Fruit fly (Drosophila melanogaster) whole organism, embryonic: ENCODE measurements around the gene CG42726.

Experiments used
- CG10267 ChIP-seq: fragments of 200-800 bp; sonication (Bioruptor generic); optimal IDR thresholded peaks from 2 replicates; lab custom pipeline; 2018; ENCODE audit warnings: missing biosample characterization, mild to moderate bottlenecking, missing genetic modification characterization, moderate library complexity
- CG11723 ChIP-seq: fragments of 200-800 bp; sonication (Bioruptor generic); optimal IDR thresholded peaks from 2 replicates; lab custom pipeline; 2017; ENCODE audit warnings: missing biosample characterization, mild to moderate bottlenecking, missing genetic modification characterization
- CG12219 ChIP-seq: fragments of 200-800 bp; sonication (Bioruptor generic); optimal IDR thresholded peaks from 3 replicates; lab custom pipeline; 2018; ENCODE audit warnings: missing biosample characterization, mild to moderate bottlenecking, missing genetic modification characterization
- CG12942 ChIP-seq: fragments of 200-800 bp; sonication (Bioruptor generic); optimal IDR thresholded peaks from 3 replicates; lab custom pipeline; 2016; ENCODE audit warnings: missing biosample characterization, missing genetic modification characterization
- CG15479 ChIP-seq: fragments of 200-800 bp; sonication (Bioruptor generic); optimal IDR thresholded peaks from 3 replicates; lab custom pipeline; 2019; ENCODE audit warnings: missing biosample characterization, mild to moderate bottlenecking, missing genetic modification characterization, moderate library complexity
- CG16779 ChIP-seq: fragments of 200-800 bp; sonication (Bioruptor generic); IDR thresholded peaks from 2 replicates; pipeline ENCODE4 v1.3.6; 2022; ENCODE audit warnings: missing biosample characterization, missing genetic modification characterization
- CG17186 ChIP-seq: fragments of 200-800 bp; sonication (Bioruptor generic); optimal IDR thresholded peaks from 3 replicates; lab custom pipeline; 2017; ENCODE audit warnings: missing biosample characterization, missing genetic modification reagents, missing genetic modification characterization
- CG17359 ChIP-seq: fragments of 200-800 bp; sonication (Bioruptor generic); optimal IDR thresholded peaks from 3 replicates; lab custom pipeline; 2018; ENCODE audit warnings: missing biosample characterization, mild to moderate bottlenecking, missing genetic modification characterization, moderate library complexity
- CG18262 ChIP-seq: fragments of 200-800 bp; optimal IDR thresholded peaks from 3 replicates; lab custom pipeline; 2019; ENCODE audit warnings: missing biosample characterization, mild to moderate bottlenecking, missing genetic modification characterization, moderate library complexity
- CG18764 ChIP-seq: fragments of 200-800 bp; sonication (Bioruptor generic); optimal IDR thresholded peaks from 3 replicates; lab custom pipeline; 2016; ENCODE audit warnings: missing biosample characterization, missing genetic modification characterization
- CG2678 ChIP-seq: fragments of 200-800 bp; sonication (Bioruptor generic); optimal IDR thresholded peaks from 3 replicates; lab custom pipeline; 2019; ENCODE audit warnings: missing biosample characterization, mild to moderate bottlenecking, missing genetic modification characterization, moderate library complexity
- CG3163 ChIP-seq: fragments of 200-800 bp; sonication (Bioruptor generic); optimal IDR thresholded peaks from 3 replicates; lab custom pipeline; 2016; ENCODE audit warnings: missing biosample characterization, missing genetic modification characterization
- CG32772 ChIP-seq: fragments of 200-800 bp; sonication (Bioruptor generic); IDR thresholded peaks from 2 replicates; pipeline ENCODE4 v1.3.6; 2022; ENCODE audit warnings: missing biosample characterization, missing genetic modification characterization
- CG4707 ChIP-seq: fragments of 200-800 bp; sonication (Bioruptor generic); optimal IDR thresholded peaks from 2 replicates; lab custom pipeline; 2018; ENCODE audit warnings: missing biosample characterization, mild to moderate bottlenecking, missing genetic modification characterization, moderate library complexity
- CG5953 ChIP-seq: fragments of 200-800 bp; sonication (Bioruptor generic); IDR thresholded peaks from 2 replicates; pipeline ENCODE4 v1.3.6; 2022; ENCODE audit warnings: missing biosample characterization, missing genetic modification characterization
- CG8388 ChIP-seq: fragments of 200-800 bp; sonication (Bioruptor generic); optimal IDR thresholded peaks from 2 replicates; lab custom pipeline; 2019; ENCODE audit warnings: missing biosample characterization, mild to moderate bottlenecking, missing genetic modification characterization, moderate library complexity
- Camta ChIP-seq: fragments of 200-800 bp; sonication (Bioruptor generic); optimal IDR thresholded peaks from 2 replicates; lab custom pipeline; 2016; ENCODE audit warnings: missing biosample characterization, missing genetic modification characterization
- Dip3 ChIP-seq: fragments of 200-800 bp; sonication (Bioruptor generic); optimal IDR thresholded peaks from 3 replicates; lab custom pipeline; 2016; ENCODE audit warnings: missing biosample characterization, missing genetic modification characterization
- Doc2 ChIP-seq: fragments of 200-800 bp; sonication (Bioruptor generic); IDR thresholded peaks from 2 replicates; pipeline ENCODE4 v1.3.6; 2022; ENCODE audit warnings: missing biosample characterization, missing genetic modification characterization
- Drgx ChIP-seq: fragments of 200-800 bp; sonication (Bioruptor generic); IDR thresholded peaks from 2 replicates; pipeline ENCODE4 v1.3.6; 2022; ENCODE audit warnings: missing biosample characterization, missing genetic modification characterization
- Ets65A ChIP-seq: fragments of 200-800 bp; sonication (Bioruptor generic); peaks from one replicate; lab custom pipeline; 2016; ENCODE audit warnings: missing biosample characterization, missing genetic modification characterization
- Fer2 ChIP-seq: fragments of 200-800 bp; sonication (Bioruptor generic); optimal IDR thresholded peaks from 2 replicates; lab custom pipeline; 2018; ENCODE audit warnings: missing biosample characterization, mild to moderate bottlenecking, missing genetic modification characterization, moderate library complexity
- HLH3B ChIP-seq: fragments of 200-800 bp; sonication (Bioruptor generic); IDR thresholded peaks from 2 replicates; pipeline ENCODE4 v1.3.6; 2022; ENCODE audit warnings: missing biosample characterization, missing genetic modification characterization
- HLHmδ ChIP-seq: fragments of 200-800 bp; sonication (Bioruptor generic); optimal IDR thresholded peaks from 2 replicates; lab custom pipeline; 2018; ENCODE audit warnings: missing biosample characterization, mild to moderate bottlenecking, missing genetic modification characterization, moderate library complexity
- Hand ChIP-seq: fragments of 200-800 bp; sonication (Bioruptor generic); optimal IDR thresholded peaks from 2 replicates; lab custom pipeline; 2017; ENCODE audit warnings: mild to moderate bottlenecking, missing biosample characterization, missing genetic modification reagents, missing genetic modification characterization
- Hmx ChIP-seq: fragments of 200-800 bp; sonication (Bioruptor generic); optimal IDR thresholded peaks from 2 replicates; lab custom pipeline; 2016; ENCODE audit warnings: missing biosample characterization, missing genetic modification characterization
- Hr51 ChIP-seq, 2 experiments: fragments of 200-800 bp; sonication (Bioruptor generic); optimal IDR thresholded peaks; 2 replicates in 1 of 2; 3 replicates in 1 of 2; lab custom pipeline; 2016 to 2018; ENCODE audit warnings: missing biosample characterization in 2 of 2, missing genetic modification characterization in 2 of 2, mild to moderate bottlenecking in 1 of 2, moderate library complexity in 1 of 2
- Med ChIP-seq: fragments of 200-800 bp; sonication (Bioruptor generic); peaks from one replicate; lab custom pipeline; 2016; ENCODE audit warnings: missing biosample characterization, missing genetic modification characterization, mild to moderate bottlenecking, inconsistent platforms, moderate library complexity
- Nf-YB ChIP-seq: fragments of 200-800 bp; sonication (Bioruptor generic); optimal IDR thresholded peaks from 3 replicates; lab custom pipeline; 2019; ENCODE audit warnings: missing biosample characterization, mild to moderate bottlenecking, missing genetic modification characterization, moderate library complexity
- Nf-YC ChIP-seq: fragments of 200-800 bp; optimal IDR thresholded peaks from 3 replicates; lab custom pipeline; 2019; ENCODE audit warnings: missing biosample characterization, mild to moderate bottlenecking, missing genetic modification characterization, moderate library complexity
- Rx ChIP-seq: fragments of 200-800 bp; sonication (Bioruptor generic); IDR thresholded peaks from 2 replicates; pipeline ENCODE4 v1.3.6; 2022; ENCODE audit warnings: missing biosample characterization, missing genetic modification characterization
- Side ChIP-seq: fragments of 200-800 bp; sonication (Bioruptor generic); optimal IDR thresholded peaks from 2 replicates; lab custom pipeline; 2016; ENCODE audit warnings: missing biosample characterization, missing genetic modification characterization
- Sin3A ChIP-seq: fragments of >200 bp; optimal IDR thresholded peaks from 2 replicates; lab custom pipeline; 2018
- Six4 ChIP-seq: fragments of 200-800 bp; sonication (Bioruptor generic); optimal IDR thresholded peaks from 2 replicates; lab custom pipeline; 2016; ENCODE audit warnings: missing biosample characterization, missing genetic modification characterization
- Xrp1 ChIP-seq: fragments of 200-800 bp; sonication (Bioruptor generic); IDR thresholded peaks from 2 replicates; pipeline ENCODE4 v1.3.6; 2022; ENCODE audit warnings: missing biosample characterization, missing genetic modification characterization
- btn ChIP-seq: fragments of 200-800 bp; sonication (Bioruptor generic); optimal IDR thresholded peaks from 2 replicates; lab custom pipeline; 2016; ENCODE audit warnings: missing biosample characterization, missing genetic modification characterization
- ci ChIP-seq: fragments of 200-800 bp; sonication (Bioruptor generic); IDR thresholded peaks from 3 replicates; pipeline ENCODE4 v1.3.6; 2022; ENCODE audit warnings: missing biosample characterization, missing genetic modification characterization
- crc ChIP-seq: fragments of 200-800 bp; sonication (Bioruptor generic); optimal IDR thresholded peaks from 2 replicates; lab custom pipeline; 2016; ENCODE audit warnings: missing biosample characterization, missing genetic modification characterization
- disco-r ChIP-seq: fragments of 200-800 bp; sonication (Bioruptor generic); optimal IDR thresholded peaks from 2 replicates; lab custom pipeline; 2016; ENCODE audit warnings: missing biosample characterization, missing genetic modification characterization
- luna ChIP-seq: fragments of 200-800 bp; sonication (Bioruptor generic); optimal IDR thresholded peaks from 2 replicates; lab custom pipeline; 2016; ENCODE audit warnings: missing biosample characterization, missing genetic modification characterization
- oc ChIP-seq: fragments of 200-800 bp; sonication (Bioruptor generic); optimal IDR thresholded peaks from 2 replicates; lab custom pipeline; 2018; ENCODE audit warnings: missing biosample characterization, mild to moderate bottlenecking, missing genetic modification characterization, moderate library complexity
- phol ChIP-seq: fragments of 200-800 bp; sonication (Bioruptor generic); optimal IDR thresholded peaks from 3 replicates; lab custom pipeline; 2018; ENCODE audit warnings: missing biosample characterization, mild to moderate bottlenecking, missing genetic modification characterization, moderate library complexity
- ro ChIP-seq: fragments of 200-800 bp; sonication (Bioruptor generic); IDR thresholded peaks from 2 replicates; pipeline ENCODE4 v1.3.6; 2022; ENCODE audit warnings: missing biosample characterization, missing genetic modification characterization
- sens-2 ChIP-seq: fragments of 200-800 bp; sonication (Bioruptor generic); IDR thresholded peaks from 2 replicates; pipeline ENCODE4 v1.3.6; 2022; ENCODE audit warnings: missing biosample characterization, missing genetic modification characterization
- sisA ChIP-seq: fragments of 200-800 bp; sonication (Bioruptor generic); IDR thresholded peaks from 2 replicates; pipeline ENCODE4 v1.3.6; 2022; ENCODE audit warnings: missing biosample characterization, missing genetic modification characterization
- slp2 ChIP-seq: fragments of 200-800 bp; sonication (Bioruptor generic); optimal IDR thresholded peaks from 2 replicates; lab custom pipeline; 2016; ENCODE audit warnings: missing biosample characterization, missing genetic modification characterization
- sr ChIP-seq: fragments of 200-800 bp; sonication (Bioruptor generic); IDR thresholded peaks from 3 replicates; pipeline ENCODE4 v1.3.6; 2022; ENCODE audit warnings: missing biosample characterization, missing genetic modification characterization
- sug ChIP-seq: fragments of 200-800 bp; optimal IDR thresholded peaks from 2 replicates; lab custom pipeline; 2019; ENCODE audit warnings: missing biosample characterization, mild to moderate bottlenecking, missing genetic modification characterization, moderate library complexity
- tio ChIP-seq: fragments of 200-800 bp; sonication (Bioruptor generic); optimal IDR thresholded peaks from 2 replicates; lab custom pipeline; 2017; ENCODE audit warnings: missing biosample characterization, missing genetic modification characterization, inconsistent platforms
- twi ChIP-seq: fragments of 200-800 bp; optimal IDR thresholded peaks from 2 replicates; lab custom pipeline; 2019; ENCODE audit warnings: missing biosample characterization, mild to moderate bottlenecking, missing genetic modification characterization, moderate library complexity
- unc-4 ChIP-seq: fragments of 200-800 bp; sonication (Bioruptor generic); IDR thresholded peaks from 2 replicates; pipeline ENCODE4 v1.3.6; 2022; ENCODE audit warnings: missing biosample characterization, missing genetic modification characterization; ENCODE audit not compliant: partially characterized antibody
- zen ChIP-seq: fragments of 200-800 bp; sonication (Bioruptor generic); optimal IDR thresholded peaks from 3 replicates; lab custom pipeline; 2018; ENCODE audit warnings: missing biosample characterization, mild to moderate bottlenecking, missing genetic modification characterization, moderate library complexity

Gene CG42726

DNA sequence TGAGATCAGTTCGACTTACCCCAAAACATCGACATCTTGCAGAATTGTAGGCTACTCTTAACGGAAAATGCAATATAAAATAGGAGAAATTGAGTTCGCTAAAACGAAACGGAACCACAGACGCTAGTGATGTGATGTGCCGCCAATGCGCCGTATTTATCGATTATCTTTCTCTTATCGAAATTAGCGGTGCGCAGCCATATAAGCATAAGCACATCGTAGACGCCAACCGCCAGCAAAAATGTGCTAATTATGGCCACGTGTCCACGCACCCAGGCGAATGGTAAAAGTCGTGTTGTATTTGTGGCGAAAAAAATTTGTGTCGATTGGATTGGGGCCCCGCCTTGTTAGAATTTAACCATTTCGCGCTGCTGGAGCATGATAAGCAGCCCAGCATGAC lies 14.9 kb upstream of the CG42726 start, which contains the start of the genes Fkbp39 and Cyfip (continued):
- TF ChIP-seq sens-2 (GFP tag; lab: Robert Waterston, UW) (no peak), CG18764 (GFP tag; lab: Kevin White, UChicago) (no peak), CG16779 (no peak), Camta (GFP tag; lab: Kevin White, UChicago) (no peak), Nf-YB (GFP tag; lab: Kevin White, UChicago) (peak; percentile 48), unc-4 (GFP tag; lab: Robert Waterston, UW) (peak; percentile 77), CG8388 (GFP tag; lab: Kevin White, UChicago) (no peak), CG18262 (no peak), CG10267 (peak; percentile 60), CG11723 (GFP tag; lab: Kevin White, UChicago) (no peak), sug (tag; lab: Kevin White, UChicago) (peak; percentile 64), zen (peak; percentile 54), Side (GFP tag; lab: Kevin White, UChicago) (peak; percentile 67), Dip3 (GFP tag; lab: Kevin White, UChicago) (peak; percentile 21), Drgx (GFP tag; lab: Robert Waterston, UW) (no peak), Hand (no peak), Ets65A (GFP tag; lab: Kevin White, UChicago) (peak; percentile 85), Hmx (GFP tag; lab: Kevin White, UChicago) (no peak), luna (GFP tag; lab: Kevin White, UChicago) (peak; percentile 7), Sin3A (lab: Kevin White, UChicago) (peak; percentile 84), Hr51 (GFP tag; optimal IDR thresholded peaks at IDR 0.05; lab: Kevin White, UChicago) (peak in 1 of 2 experiments; percentile 48), CG17186 (peak; percentile 98), sr (GFP tag; lab: Robert Waterston, UW) (no peak), slp2 (GFP tag; lab: Kevin White, UChicago) (no peak), btn (GFP tag; lab: Kevin White, UChicago) (no peak), Xrp1 (GFP tag; lab: Robert Waterston, UW) (0 out of 2 replicates have a peak, but pooled peaks have one; percentile 27), CG12219 (GFP tag; lab: Kevin White, UChicago) (no peak), crc (GFP tag; lab: Kevin White, UChicago) (no peak), phol (tag; lab: Kevin White, UChicago) (peak; percentile 83), Six4 (GFP tag; lab: Kevin White, UChicago) (peak; percentile 36), HLH3B (GFP tag; lab: Robert Waterston, UW) (no peak), CG5953 (GFP tag; lab: Robert Waterston, UW) (no peak), disco-r (GFP tag; lab: Kevin White, UChicago) (no peak), Doc2 (GFP tag; lab: Robert Waterston, UW) (no peak), Rx (GFP tag; lab: Robert Waterston, UW) (no peak), twi (tag; lab: Kevin White, UChicago) (no peak), Nf-YC (tag; lab: Kevin White, UChicago) (no peak), oc (tag; lab: Kevin White, UChicago) (no peak), CG4707 (GFP tag; lab: Kevin White, UChicago) (no peak), ro (GFP tag; lab: Robert Waterston, UW) (no peak), CG15479 (GFP tag; lab: Kevin White, UChicago) (no peak), Fer2 (tag; lab: Kevin White, UChicago) (no peak), sisA (GFP tag; lab: Robert Waterston, UW) (no peak; the same call in 1 of the 2 replicates), CG2678 (tag; lab: Kevin White, UChicago) (no peak), CG12942 (peak; percentile 8), Med (GFP tag; lab: Kevin White, UChicago) (peak; percentile 98), CG3163 (GFP tag; lab: Kevin White, UChicago) (peak; percentile 39), CG17359 (tag; lab: Kevin White, UChicago) (peak; percentile 21), CG32772 (peak; percentile 78), ci (peak; percentile 67; the same call in 2 of the 3 replicates), tio (GFP tag; lab: Kevin White, UChicago) (no peak), HLHmδ (GFP tag; lab: Kevin White, UChicago) (peak; percentile 17)
